Fruit fly (Drosophila melanogaster) whole organism, embryonic: Measurements from ENCODE around the gene Vti1a.

Experiments
- Adf1 ChIP-seq: fragments of 200-800 bp; sonication (Bioruptor generic); IDR thresholded peaks from 2 replicates; pipeline ENCODE4 v1.3.6; 2022; ENCODE audit warnings: missing biosample characterization, missing genetic modification characterization
- Awh ChIP-seq: fragments of 200-800 bp; sonication (Bioruptor generic); IDR thresholded peaks from 2 replicates; pipeline ENCODE4, ENCODE4 v1.3.6; 2022; ENCODE audit warnings: missing biosample characterization, missing genetic modification characterization
- Bdp1 ChIP-seq: fragments of 200-800 bp; sonication (Bioruptor generic); optimal IDR thresholded peaks from 3 replicates; lab custom pipeline; 2016; ENCODE audit warnings: missing biosample characterization, missing genetic modification characterization
- C15 ChIP-seq: fragments of 200-800 bp; sonication (Bioruptor generic); IDR thresholded peaks from 3 replicates; pipeline ENCODE4 v1.3.6; 2022; ENCODE audit warnings: missing biosample characterization, missing genetic modification characterization
- CG10274 ChIP-seq: fragments of 200-800 bp; sonication (Bioruptor generic); optimal IDR thresholded peaks from 3 replicates; lab custom pipeline; 2017; ENCODE audit warnings: missing biosample characterization, mild to moderate bottlenecking, missing genetic modification characterization
- CG10959 ChIP-seq: fragments of 200-800 bp; sonication (Bioruptor generic); IDR thresholded peaks from 2 replicates; pipeline ENCODE4 v1.3.6; 2022; ENCODE audit warnings: missing biosample characterization, missing genetic modification characterization
- CG11504 ChIP-seq: fragments of 200-800 bp; sonication (Bioruptor generic); optimal IDR thresholded peaks from 3 replicates; lab custom pipeline; 2019; ENCODE audit warnings: missing biosample characterization, mild to moderate bottlenecking, missing genetic modification characterization, moderate library complexity
- CG1233 ChIP-seq: fragments of 200-800 bp; sonication (Bioruptor generic); optimal IDR thresholded peaks from 4 replicates; lab custom pipeline; 2018; ENCODE audit warnings: missing biosample characterization, mild to moderate bottlenecking, missing genetic modification characterization
- CG12659 ChIP-seq: fragments of 200-800 bp; sonication (Bioruptor generic); optimal IDR thresholded peaks from 3 replicates; lab custom pipeline; 2017; ENCODE audit warnings: mild to moderate bottlenecking, missing biosample characterization, missing genetic modification reagents, missing genetic modification characterization
- CG13424 ChIP-seq: fragments of 200-800 bp; sonication (Bioruptor generic); optimal IDR thresholded peaks from 2 replicates; lab custom pipeline; 2019; ENCODE audit warnings: missing biosample characterization, mild to moderate bottlenecking, missing genetic modification characterization, moderate library complexity
- CG14014 ChIP-seq: fragments of 200-800 bp; sonication (Bioruptor generic); IDR thresholded peaks from 2 replicates; pipeline ENCODE4 v1.3.6; 2022; ENCODE audit warnings: missing biosample characterization, missing genetic modification characterization
- CG14965 ChIP-seq: fragments of 200-800 bp; sonication (Bioruptor generic); optimal IDR thresholded peaks from 2 replicates; lab custom pipeline; 2016; ENCODE audit warnings: missing biosample characterization, missing genetic modification characterization, borderline replicate concordance
- CG15011 ChIP-seq: fragments of 200-800 bp; sonication (Bioruptor generic); optimal IDR thresholded peaks from 3 replicates; lab custom pipeline; 2018; ENCODE audit warnings: missing biosample characterization, mild to moderate bottlenecking, missing genetic modification characterization
- CG15479 ChIP-seq: fragments of 200-800 bp; sonication (Bioruptor generic); optimal IDR thresholded peaks from 3 replicates; lab custom pipeline; 2019; ENCODE audit warnings: missing biosample characterization, mild to moderate bottlenecking, missing genetic modification characterization, moderate library complexity
- CG16813 ChIP-seq: fragments of 200-800 bp; sonication (Bioruptor generic); IDR thresholded peaks from 3 replicates; pipeline ENCODE4 v1.3.6; 2022; ENCODE audit warnings: missing biosample characterization, missing genetic modification characterization; ENCODE audit not compliant: partially characterized antibody
- CG17359 ChIP-seq: fragments of 200-800 bp; sonication (Bioruptor generic); optimal IDR thresholded peaks from 3 replicates; lab custom pipeline; 2018; ENCODE audit warnings: missing biosample characterization, mild to moderate bottlenecking, missing genetic modification characterization, moderate library complexity
- CG31224 ChIP-seq: fragments of 200-800 bp; sonication (Bioruptor generic); IDR thresholded peaks from 2 replicates; pipeline ENCODE4 v1.3.6; 2022; ENCODE audit warnings: missing biosample characterization, missing genetic modification characterization
- CG34422 ChIP-seq: fragments of 200-800 bp; sonication (Bioruptor generic); IDR thresholded peaks from 3 replicates; pipeline ENCODE4 v1.3.6; 2022; ENCODE audit warnings: missing biosample characterization, missing genetic modification characterization
- CG4282 ChIP-seq: fragments of 200-800 bp; sonication (Bioruptor generic); optimal IDR thresholded peaks from 2 replicates; lab custom pipeline; 2016; ENCODE audit warnings: missing biosample characterization, missing genetic modification characterization
- CG4820 ChIP-seq: fragments of 200-800 bp; sonication (Bioruptor generic); optimal IDR thresholded peaks from 3 replicates; lab custom pipeline; 2016; ENCODE audit warnings: missing biosample characterization, missing genetic modification characterization
- CG6272 ChIP-seq: fragments of 200-800 bp; sonication (Bioruptor generic); IDR thresholded peaks from 2 replicates; pipeline ENCODE4 v1.3.6; 2022; ENCODE audit warnings: missing biosample characterization, missing genetic modification characterization
- CG6765 ChIP-seq: fragments of 200-800 bp; sonication (Bioruptor generic); optimal IDR thresholded peaks from 3 replicates; lab custom pipeline; 2017; ENCODE audit warnings: missing biosample characterization, mild to moderate bottlenecking, missing genetic modification characterization
- CG7357 ChIP-seq: fragments of 200-800 bp; sonication (Bioruptor generic); IDR thresholded peaks from 3 replicates; pipeline ENCODE4 v1.3.6; 2022; ENCODE audit warnings: missing biosample characterization, missing genetic modification characterization
- CG7556 ChIP-seq: fragments of 200-800 bp; sonication (Bioruptor generic); optimal IDR thresholded peaks from 2 replicates; lab custom pipeline; 2017; ENCODE audit warnings: missing biosample characterization, mild to moderate bottlenecking, missing genetic modification characterization
- CG8478 ChIP-seq: fragments of >200 bp; optimal IDR thresholded peaks from 2 replicates; lab custom pipeline; 2018
- H15 ChIP-seq: fragments of 200-800 bp; sonication (Bioruptor generic); IDR thresholded peaks from 3 replicates; pipeline ENCODE4 v1.3.6; 2022; ENCODE audit warnings: missing biosample characterization, missing genetic modification characterization
- HmgZ ChIP-seq: fragments of 200-800 bp; sonication (Bioruptor generic); optimal IDR thresholded peaks from 2 replicates; lab custom pipeline; 2018; ENCODE audit warnings: missing biosample characterization, mild to moderate bottlenecking, missing genetic modification characterization
- NC2α ChIP-seq: fragments of 200-800 bp; sonication (Bioruptor generic); optimal IDR thresholded peaks from 2 replicates; lab custom pipeline; 2016; ENCODE audit warnings: missing biosample characterization, missing genetic modification characterization
- PHDP ChIP-seq: fragments of 200-800 bp; sonication (Bioruptor generic); optimal IDR thresholded peaks from 3 replicates; lab custom pipeline; 2018; ENCODE audit warnings: missing biosample characterization, mild to moderate bottlenecking, missing genetic modification characterization, moderate library complexity
- Sox100B ChIP-seq: fragments of 200-800 bp; sonication (Bioruptor generic); optimal IDR thresholded peaks from 3 replicates; lab custom pipeline; 2018; ENCODE audit warnings: missing biosample characterization, mild to moderate bottlenecking, missing genetic modification characterization
- TFAM ChIP-seq: fragments of 200-800 bp; sonication (Bioruptor generic); optimal IDR thresholded peaks from 2 replicates; lab custom pipeline; 2017; ENCODE audit warnings: missing biosample characterization, missing genetic modification characterization, inconsistent platforms
- Xrp1 ChIP-seq: fragments of 200-800 bp; sonication (Bioruptor generic); IDR thresholded peaks from 2 replicates; pipeline ENCODE4 v1.3.6; 2022; ENCODE audit warnings: missing biosample characterization, missing genetic modification characterization
- aop ChIP-seq: fragments of 200-800 bp; sonication (Bioruptor generic); IDR thresholded peaks from 2 replicates; pipeline ENCODE4 v1.3.6; 2022; ENCODE audit warnings: missing biosample characterization, missing genetic modification characterization
- az2 ChIP-seq: fragments of 200-800 bp; sonication (Bioruptor generic); optimal IDR thresholded peaks from 3 replicates; lab custom pipeline; 2016; ENCODE audit warnings: missing biosample characterization, missing genetic modification characterization
- bab2 ChIP-seq: fragments of 200-800 bp; sonication (Bioruptor generic); optimal IDR thresholded peaks from 2 replicates; lab custom pipeline; 2016; ENCODE audit warnings: missing biosample characterization, missing genetic modification characterization
- bsh ChIP-seq, 2 experiments: fragments of 200-800 bp; sonication (Bioruptor generic); optimal IDR thresholded peaks; 2 replicates each; lab custom pipeline; 2017 to 2018; ENCODE audit warnings: mild to moderate bottlenecking in 2 of 2, missing biosample characterization in 2 of 2, missing genetic modification characterization in 2 of 2, moderate library complexity in 1 of 2
- dati ChIP-seq: fragments of 200-800 bp; sonication (Bioruptor generic); IDR thresholded peaks from 2 replicates; pipeline ENCODE4 v1.3.6; 2022; ENCODE audit warnings: missing biosample characterization, missing genetic modification characterization
- disco-r ChIP-seq: fragments of 200-800 bp; sonication (Bioruptor generic); optimal IDR thresholded peaks from 2 replicates; lab custom pipeline; 2016; ENCODE audit warnings: missing biosample characterization, missing genetic modification characterization
- dmrt11E ChIP-seq: fragments of 200-800 bp; sonication (Bioruptor generic); optimal IDR thresholded peaks from 3 replicates; lab custom pipeline; 2018; ENCODE audit warnings: missing biosample characterization, mild to moderate bottlenecking, missing genetic modification characterization, moderate library complexity
- dpn ChIP-seq, 2 experiments: fragments of 200-800 bp; sonication (Bioruptor generic); optimal IDR thresholded peaks; 3 replicates each; lab custom pipeline; 2016; ENCODE audit warnings: missing biosample characterization in 2 of 2, missing genetic modification characterization in 2 of 2
- eve ChIP-seq, 2 experiments: fragments of >200 bp; optimal IDR thresholded peaks; 2 replicates each; lab custom pipeline; 2017; ENCODE audit warnings: missing biosample characterization in 2 of 2, missing genetic modification characterization in 2 of 2
- fd102C ChIP-seq: fragments of 200-800 bp; sonication (Bioruptor generic); optimal IDR thresholded peaks from 2 replicates; lab custom pipeline; 2018; ENCODE audit warnings: missing biosample characterization, mild to moderate bottlenecking, missing genetic modification characterization, moderate library complexity
- ftz-f1 ChIP-seq: fragments of 200-800 bp; sonication (Bioruptor generic); optimal IDR thresholded peaks from 2 replicates; lab custom pipeline; 2016; ENCODE audit warnings: missing biosample characterization, missing genetic modification characterization
- gt ChIP-seq: fragments of 200-800 bp; sonication (Bioruptor generic); IDR thresholded peaks from 2 replicates; pipeline ENCODE4 v1.3.6; 2022; ENCODE audit warnings: missing biosample characterization, missing genetic modification characterization
- h ChIP-seq: fragments of >200 bp; optimal IDR thresholded peaks from 2 replicates; lab custom pipeline; 2017
- lola ChIP-seq, 3 experiments: fragments of >200 bp in 2 of 3; fragments of 200-800 bp in 1 of 3; sonication (Bioruptor generic) in 1 of 3; optimal IDR thresholded peaks; 2 replicates each; lab custom pipeline; 2017 to 2019; ENCODE audit warnings: missing biosample characterization in 3 of 3, missing genetic modification characterization in 3 of 3, mild to moderate bottlenecking in 1 of 3, moderate library complexity in 1 of 3
- lov ChIP-seq, 2 experiments: fragments of 200-800 bp in 1 of 2; fragments of >200 bp in 1 of 2; sonication (Bioruptor generic) in 1 of 2; IDR thresholded peaks in 1 of 2; optimal IDR thresholded peaks in 1 of 2; 2 replicates in 1 of 2; 3 replicates in 1 of 2; pipeline versions ENCODE4 v1.3.6 to Lab custom; 2017 to 2022; ENCODE audit warnings: missing biosample characterization in 1 of 2, missing genetic modification characterization in 1 of 2
- pita ChIP-seq: fragments of 200-800 bp; sonication (Bioruptor generic); optimal IDR thresholded peaks from 2 replicates; lab custom pipeline; 2017; ENCODE audit warnings: missing biosample characterization, mild to moderate bottlenecking, missing genetic modification characterization
- sc ChIP-seq, 3 experiments: fragments of >200 bp in 2 of 3; fragments of 200-800 bp in 1 of 3; sonication (Bioruptor generic) in 1 of 3; optimal IDR thresholded peaks; 2 replicates in 2 of 3; 3 replicates in 1 of 3; lab custom pipeline; 2017; ENCODE audit warnings: mild to moderate bottlenecking in 1 of 3, missing biosample characterization in 1 of 3, missing genetic modification characterization in 1 of 3, missing genetic modification reagents in 1 of 3
- tll ChIP-seq, 2 experiments: fragments of 200-800 bp in 1 of 2; fragments of >200 bp in 1 of 2; sonication (Bioruptor generic) in 1 of 2; optimal IDR thresholded peaks; 2 replicates each; lab custom pipeline; 2017 to 2019; ENCODE audit warnings: missing biosample characterization in 2 of 2, missing genetic modification characterization in 2 of 2, mild to moderate bottlenecking in 1 of 2, moderate library complexity in 1 of 2
- trem ChIP-seq: fragments of 200-800 bp; optimal IDR thresholded peaks from 3 replicates; lab custom pipeline; 2019; ENCODE audit warnings: missing biosample characterization, mild to moderate bottlenecking, missing genetic modification characterization, moderate library complexity
- zf30C ChIP-seq: fragments of 200-800 bp; sonication (Bioruptor generic); optimal IDR thresholded peaks from 3 replicates; lab custom pipeline; 2018; ENCODE audit warnings: missing biosample characterization, mild to moderate bottlenecking, missing genetic modification characterization

Vti1a gene

DNA sequence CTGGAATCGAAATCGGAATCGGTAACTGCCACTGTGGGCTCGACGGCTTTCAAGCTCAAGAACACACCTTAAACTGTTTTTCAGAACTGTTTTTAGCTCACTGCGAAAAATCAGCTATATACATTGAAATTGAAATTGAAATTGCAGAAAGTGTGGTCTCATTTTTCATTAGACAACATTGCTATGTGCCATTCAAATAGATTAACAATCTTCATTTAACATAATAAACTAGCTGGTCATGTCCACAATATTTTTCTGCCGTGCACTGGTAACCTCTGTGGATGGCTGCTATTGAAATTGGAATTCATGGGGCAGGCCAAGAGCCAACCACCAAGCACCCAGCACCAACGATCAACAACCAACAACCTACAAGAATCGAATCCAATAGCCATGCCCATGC, 43.2 kb upstream of the Vti1a start (continued):
- TF ChIP-seq bsh (GFP tag; optimal IDR thresholded peaks at IDR 0.05; lab: Kevin White, UChicago) = peak; percentile 63 to 66
- TF ChIP-seq CG12659 = no peak
- TF ChIP-seq sc (optimal IDR thresholded peaks at IDR 0.05; lab: Kevin White, UChicago) = no peak
- peak; percentile 15 for TF ChIP-seq sc (GFP tag; optimal IDR thresholded peaks at IDR 0.05; lab: Kevin White, UChicago)
- no peak for TF ChIP-seq disco-r (GFP tag; lab: Kevin White, UChicago)
- TF ChIP-seq Awh (GFP tag; lab: Robert Waterston, UW) = no peak
- no peak for TF ChIP-seq CG10959 (GFP tag; lab: Robert Waterston, UW)
- TF ChIP-seq Xrp1 (GFP tag; lab: Robert Waterston, UW) = peak; percentile 66
- no peak for TF ChIP-seq CG8478 (lab: Kevin White, UChicago)
- no peak for TF ChIP-seq lov (optimal IDR thresholded peaks at IDR 0.05; lab: Kevin White, UChicago)
- TF ChIP-seq lov (GFP tag; IDR thresholded peaks at IDR 0.05; lab: Robert Waterston, UW) = no peak
- no peak for TF ChIP-seq zf30C (GFP tag; lab: Kevin White, UChicago)
- TF ChIP-seq CG34422 = 0 out of 3 replicates have a peak, but pooled peaks have one; percentile 33
- TF ChIP-seq bab2 (GFP tag; lab: Kevin White, UChicago) = no peak
- TF ChIP-seq Bdp1 (GFP tag; lab: Kevin White, UChicago) = no peak
- TF ChIP-seq fd102C (GFP tag; lab: Kevin White, UChicago) = no peak
- TF ChIP-seq trem (tag; lab: Kevin White, UChicago) = no peak
- TF ChIP-seq CG4820 (GFP tag; lab: Kevin White, UChicago) = no peak
- no peak for TF ChIP-seq CG6272
- no peak for TF ChIP-seq aop
- TF ChIP-seq h (lab: Kevin White, UChicago) = no peak
- TF ChIP-seq lola (GFP tag; optimal IDR thresholded peaks at IDR 0.05; lab: Kevin White, UChicago) = peak in 1 of 3 experiments; percentile 53
- no peak for TF ChIP-seq C15 (GFP tag; lab: Robert Waterston, UW)
- TF ChIP-seq CG1233 = no peak
- peak; percentile 16 for TF ChIP-seq CG7556 (GFP tag; lab: Kevin White, UChicago)
- TF ChIP-seq CG13424 (tag; lab: Kevin White, UChicago) = no peak
- TF ChIP-seq CG7357 = no peak
- no peak for TF ChIP-seq HmgZ (tag; lab: Kevin White, UChicago)
- TF ChIP-seq TFAM (GFP tag; lab: Kevin White, UChicago) = no peak
- TF ChIP-seq CG6765 = no peak
- TF ChIP-seq eve (GFP tag; optimal IDR thresholded peaks at IDR 0.05; lab: Kevin White, UChicago) = no peak
- no peak for TF ChIP-seq CG4282 (GFP tag; lab: Kevin White, UChicago)
- TF ChIP-seq dmrt11E = peak; percentile 51
- TF ChIP-seq CG16813 = no peak
- no peak for TF ChIP-seq H15 (GFP tag; lab: Robert Waterston, UW)
- TF ChIP-seq Adf1 (GFP tag; lab: Robert Waterston, UW) = no peak
- TF ChIP-seq CG14014 (GFP tag; lab: Robert Waterston, UW) = no peak
- no peak for TF ChIP-seq dpn (GFP tag; optimal IDR thresholded peaks at IDR 0.05; lab: Kevin White, UChicago)
- TF ChIP-seq CG14965 (GFP tag; lab: Kevin White, UChicago) = no peak
- no peak for TF ChIP-seq CG15011
- TF ChIP-seq CG11504 (tag; lab: Kevin White, UChicago) = peak; percentile 20
- no peak for TF ChIP-seq CG31224 (GFP tag; lab: Robert Waterston, UW)

DNA sequence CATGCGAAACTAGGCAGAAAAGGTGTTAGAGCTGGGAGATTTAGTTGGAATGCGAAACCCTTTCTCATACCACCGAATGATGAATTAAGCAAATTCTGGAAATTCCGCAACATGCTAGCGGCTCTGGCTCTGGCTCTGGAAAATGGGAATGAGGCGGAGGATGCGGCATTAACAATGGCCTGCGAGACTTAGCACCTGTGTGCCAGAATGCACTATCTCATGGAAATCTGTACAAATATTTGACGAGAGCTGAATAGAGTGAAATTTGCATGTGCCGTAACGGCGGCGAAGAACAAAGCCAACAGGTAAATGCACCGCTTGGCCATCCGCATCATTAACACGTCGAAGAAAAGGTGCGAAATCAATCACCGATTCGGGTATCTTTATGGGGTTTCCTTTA, 42.6 kb upstream of the Vti1a start:
- TF ChIP-seq pita (GFP tag; lab: Kevin White, UChicago) = no peak
- TF ChIP-seq ftz-f1 = no peak
- no peak for TF ChIP-seq CG17359
- TF ChIP-seq gt (GFP tag; lab: Robert Waterston, UW) = peak; percentile 34; the same call in 1 of the 2 replicates
- peak; percentile 58 for TF ChIP-seq CG15479
- no peak for TF ChIP-seq dati (GFP tag; lab: Robert Waterston, UW)
- TF ChIP-seq TFAM (GFP tag; lab: Kevin White, UChicago) = no peak
- TF ChIP-seq NC2α = no peak
- TF ChIP-seq CG10274 (GFP tag; lab: Kevin White, UChicago) = no peak
- no peak for TF ChIP-seq Sox100B (GFP tag; lab: Kevin White, UChicago)
- no peak for TF ChIP-seq az2 (GFP tag; lab: Kevin White, UChicago)
- peak in 1 of 2 experiments; percentile 97 for TF ChIP-seq tll (GFP tag; optimal IDR thresholded peaks at IDR 0.05; lab: Kevin White, UChicago)
- TF ChIP-seq PHDP (tag; lab: Kevin White, UChicago) = no peak
